Worm (Caenorhabditis elegans) whole organism, L2 larva: ENCODE measurements around the gene sqst-5.

Experiments used
- C34F6.9 ChIP-seq: fragments of 150-350 bp; optimal IDR thresholded peaks from 2 replicates; lab custom pipeline; 2014; ENCODE audit warnings: missing biosample characterization, missing genetic modification characterization
- F13H6.1 ChIP-seq: sonication (generic microtip); optimal IDR thresholded peaks from 2 replicates; lab custom pipeline; 2016; ENCODE audit warnings: missing genetic modification characterization, missing compliant biosample characterization
- R02D3.7 ChIP-seq: fragments of 150-350 bp; optimal IDR thresholded peaks from 2 replicates; lab custom pipeline; 2014; ENCODE audit warnings: missing biosample characterization, missing genetic modification characterization
- Y55F3AM.14 ChIP-seq: fragments of 200-800 bp; sonication (Bioruptor generic); optimal IDR thresholded peaks from 2 replicates; lab custom pipeline; 2018; ENCODE audit warnings: mild to moderate bottlenecking, missing genetic modification characterization, missing compliant biosample characterization
- ZK546.5 ChIP-seq: sonication (generic microtip); optimal IDR thresholded peaks from 2 replicates; lab custom pipeline; 2017; ENCODE audit warnings: missing biosample characterization, missing genetic modification characterization
- alr-1 ChIP-seq: fragments of 150-350 bp; optimal IDR thresholded peaks from 2 replicates; lab custom pipeline; 2014; ENCODE audit warnings: missing biosample characterization, missing genetic modification characterization
- aly-2 ChIP-seq: fragments of 150-350 bp; optimal IDR thresholded peaks from 2 replicates; lab custom pipeline; 2014; ENCODE audit warnings: missing biosample characterization, missing genetic modification characterization
- ama-1 ChIP-seq: fragments of 150-350 bp; optimal IDR thresholded peaks from 2 replicates; lab custom pipeline; 2018; ENCODE audit warnings: inconsistent platforms
- ceh-16 ChIP-seq: fragments of 150-350 bp; optimal IDR thresholded peaks from 2 replicates; lab custom pipeline; 2014; ENCODE audit warnings: missing biosample characterization, missing genetic modification characterization
- ceh-82 ChIP-seq: fragments of 150-350 bp; optimal IDR thresholded peaks from 2 replicates; lab custom pipeline; 2014; ENCODE audit warnings: missing biosample characterization, missing genetic modification characterization
- crh-2 ChIP-seq: sonication (generic microtip); optimal IDR thresholded peaks from 2 replicates; lab custom pipeline; 2017; ENCODE audit warnings: missing biosample characterization, missing genetic modification characterization
- dmd-4 ChIP-seq: sonication (generic microtip); optimal IDR thresholded peaks from 2 replicates; lab custom pipeline; 2017; ENCODE audit warnings: missing biosample characterization, missing genetic modification characterization
- egl-27 ChIP-seq: sonication (generic microtip); optimal IDR thresholded peaks from 3 replicates; lab custom pipeline; 2017; ENCODE audit warnings: missing biosample characterization, missing genetic modification reagents, missing genetic modification characterization
- elt-1 ChIP-seq: fragments of 150-350 bp; optimal IDR thresholded peaks from 2 replicates; lab custom pipeline; 2014; ENCODE audit warnings: missing biosample characterization, missing genetic modification characterization
- fos-1 ChIP-seq: fragments of 150-350 bp; optimal IDR thresholded peaks from 2 replicates; lab custom pipeline; 2014; ENCODE audit warnings: missing biosample characterization, missing genetic modification characterization
- gmeb-1 ChIP-seq: fragments of 150-350 bp; optimal IDR thresholded peaks from 2 replicates; lab custom pipeline; 2014; ENCODE audit warnings: missing biosample characterization, missing genetic modification characterization
- lin-11 ChIP-seq: fragments of 150-350 bp; sonication (generic microtip); optimal IDR thresholded peaks from 2 replicates; lab custom pipeline; 2014; ENCODE audit warnings: missing biosample characterization, missing genetic modification characterization, inconsistent platforms, mixed read lengths
- lin-13 ChIP-seq: fragments of 150-350 bp; optimal IDR thresholded peaks from 2 replicates; lab custom pipeline; 2014; ENCODE audit warnings: missing biosample characterization, missing genetic modification reagents, missing genetic modification characterization
- lin-39 ChIP-seq: fragments of 150-350 bp; optimal IDR thresholded peaks from 2 replicates; lab custom pipeline; 2014; ENCODE audit warnings: missing biosample characterization, missing genetic modification reagents, missing genetic modification characterization
- mab-5 ChIP-seq: fragments of 150-350 bp; optimal IDR thresholded peaks from 2 replicates; lab custom pipeline; 2014; ENCODE audit warnings: missing biosample characterization, missing genetic modification characterization
- mbf-1 ChIP-seq: sonication (generic microtip); optimal IDR thresholded peaks from 2 replicates; lab custom pipeline; 2017; ENCODE audit warnings: missing biosample characterization, missing genetic modification characterization
- mdl-1 ChIP-seq, 2 experiments: fragments of 150-350 bp in 1 of 2; sonication (generic microtip) in 1 of 2; optimal IDR thresholded peaks; 2 replicates each; lab custom pipeline; 2017; ENCODE audit warnings: missing biosample characterization in 2 of 2, missing genetic modification characterization in 2 of 2
- nhr-11 ChIP-seq: fragments of 150-350 bp; optimal IDR thresholded peaks from 2 replicates; lab custom pipeline; 2014; ENCODE audit warnings: missing biosample characterization, missing genetic modification characterization
- nhr-129 ChIP-seq: fragments of 150-350 bp; optimal IDR thresholded peaks from 2 replicates; lab custom pipeline; 2014; ENCODE audit warnings: missing biosample characterization, missing genetic modification characterization
- nhr-21 ChIP-seq: fragments of 150-350 bp; optimal IDR thresholded peaks from 2 replicates; lab custom pipeline; 2014; ENCODE audit warnings: missing biosample characterization, missing genetic modification characterization
- nhr-237 ChIP-seq: fragments of 150-350 bp; optimal IDR thresholded peaks from 2 replicates; lab custom pipeline; 2014; ENCODE audit warnings: missing biosample characterization, missing genetic modification characterization
- nhr-25 ChIP-seq: fragments of 150-350 bp; sonication (generic microtip); optimal IDR thresholded peaks from 3 replicates; lab custom pipeline; 2014; ENCODE audit warnings: missing biosample characterization, missing genetic modification characterization
- nhr-6 ChIP-seq: fragments of 150-350 bp; optimal IDR thresholded peaks from 2 replicates; lab custom pipeline; 2014; ENCODE audit warnings: missing biosample characterization, missing genetic modification characterization
- nhr-77 ChIP-seq: fragments of 150-350 bp; optimal IDR thresholded peaks from 2 replicates; lab custom pipeline; 2014; ENCODE audit warnings: missing biosample characterization, missing genetic modification characterization
- skn-1 ChIP-seq: sonication (generic microtip); optimal IDR thresholded peaks from 2 replicates; lab custom pipeline; 2017; ENCODE audit warnings: missing biosample characterization, missing genetic modification characterization
- sma-3 ChIP-seq: sonication (generic microtip); optimal IDR thresholded peaks from 2 replicates; lab custom pipeline; 2016; ENCODE audit warnings: missing genetic modification reagents, missing genetic modification characterization, missing compliant biosample characterization
- sma-9 ChIP-seq, 2 experiments: fragments of 150-350 bp in 1 of 2; sonication (generic microtip) in 1 of 2; optimal IDR thresholded peaks; 2 replicates each; lab custom pipeline; 2014 to 2016; ENCODE audit warnings: missing genetic modification characterization in 2 of 2, mild to moderate bottlenecking in 1 of 2, missing biosample characterization in 1 of 2, missing compliant biosample characterization in 1 of 2, missing genetic modification reagents in 1 of 2, moderate library complexity in 1 of 2
- snpc-4 ChIP-seq: fragments of 150-350 bp; optimal IDR thresholded peaks from 2 replicates; lab custom pipeline; 2014; ENCODE audit warnings: missing biosample characterization, missing genetic modification characterization
- unc-55 ChIP-seq: fragments of 150-350 bp; sonication (generic microtip); optimal IDR thresholded peaks from 3 replicates; lab custom pipeline; 2014; ENCODE audit warnings: missing biosample characterization, missing genetic modification reagents, missing genetic modification characterization
- unc-62 ChIP-seq: fragments of 150-350 bp; optimal IDR thresholded peaks from 2 replicates; lab custom pipeline; 2014; ENCODE audit warnings: missing biosample characterization, missing genetic modification reagents, missing genetic modification characterization
- ztf-1 ChIP-seq: fragments of 200-800 bp; sonication (Bioruptor generic); conservative IDR thresholded peaks from 2 replicates; pipeline ENCODE4 v1.3.6; 2022; ENCODE audit warnings: missing genetic modification characterization, missing compliant biosample characterization
- ztf-11 ChIP-seq: sonication (generic microtip); optimal IDR thresholded peaks from 2 replicates; lab custom pipeline; 2017; ENCODE audit warnings: missing biosample characterization, missing genetic modification characterization
- ztf-4 ChIP-seq: fragments of 150-350 bp; optimal IDR thresholded peaks from 2 replicates; lab custom pipeline; 2014; ENCODE audit warnings: missing biosample characterization, missing genetic modification characterization

sqst-5 gene

DNA sequence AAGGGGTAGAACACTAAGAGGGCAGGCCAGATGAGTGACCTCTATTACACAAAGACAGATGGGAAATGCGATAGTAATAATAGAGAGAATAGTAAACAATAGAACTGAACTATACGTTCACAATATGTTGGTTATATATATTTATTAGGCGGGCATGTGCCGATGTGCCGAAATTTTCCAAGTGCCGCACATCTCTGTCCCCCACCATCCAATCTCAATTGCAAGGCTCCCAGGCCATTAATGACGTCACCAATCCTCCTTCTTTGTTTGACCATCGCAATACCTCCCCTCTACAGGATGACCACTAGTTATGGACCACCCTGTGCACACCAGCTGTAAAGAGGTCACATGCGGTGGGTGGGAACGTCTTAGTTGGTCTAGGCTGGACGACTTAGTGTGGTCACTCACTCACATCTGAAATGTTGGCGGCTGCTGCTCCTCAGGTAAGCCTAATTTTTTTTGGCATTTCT is 31.7 kb upstream of the sqst-5 start, which contains the start of gene F40G9.6:
Gene F40G9.6, plus strand, starts transcription at position 420 of the 470 bp plus-strand sequence.
- TF ChIP-seq elt-1 (tag; lab: Kevin White, UChicago) (no peak), snpc-4 (tag; lab: Kevin White, UChicago) (no peak), nhr-11 (tag; lab: Kevin White, UChicago) (no peak), mbf-1 (no peak), aly-2 (no peak), unc-55 (no peak), ama-1 (lab: Kevin White, UChicago) (no peak), Y55F3AM.14 (GFP tag; lab: Kevin White, UChicago) (no peak), nhr-237 (tag; lab: Kevin White, UChicago) (no peak), nhr-25 (tag; lab: Kevin White, UChicago) (no peak), mdl-1 (tag; optimal IDR thresholded peaks at IDR 0.05; lab: Kevin White, UChicago) (no peak), lin-39 (no peak), ztf-1 (GFP tag; lab: Robert Waterston, UW) (no peak), mab-5 (tag; lab: Kevin White, UChicago) (no peak), C34F6.9 (tag; lab: Kevin White, UChicago) (no peak), ztf-11 (no peak)

DNA sequence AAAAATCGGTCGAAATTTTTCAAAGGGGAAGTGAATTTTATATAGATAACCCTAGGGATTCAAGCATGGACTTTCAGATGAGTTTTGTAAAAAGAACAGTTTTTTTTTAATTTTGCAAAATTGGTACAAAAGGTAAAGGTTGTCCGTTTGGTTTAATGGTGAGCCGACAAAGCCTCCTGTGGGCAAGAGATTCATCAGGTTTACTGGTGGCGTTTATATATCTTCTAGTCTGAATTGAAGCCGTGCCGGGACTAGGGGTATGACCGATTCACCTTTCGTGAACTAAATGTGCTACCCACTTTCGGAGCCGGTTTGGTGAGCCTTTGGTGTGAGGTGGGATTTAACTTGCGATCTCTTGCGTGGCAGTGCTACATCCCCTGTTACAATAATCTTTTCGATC is 30.7 kb upstream of the sqst-5 start:
- TF ChIP-seq gmeb-1 (tag; lab: Kevin White, UChicago) (no peak), lin-13 (GFP tag; lab: Kevin White, UChicago) (no peak), skn-1 (tag; lab: Kevin White, UChicago) (no peak), ZK546.5 (tag; lab: Kevin White, UChicago) (no peak), crh-2 (no peak), nhr-129 (tag; lab: Kevin White, UChicago) (no peak), ztf-1 (GFP tag; lab: Robert Waterston, UW) (no peak), nhr-25 (tag; lab: Kevin White, UChicago) (no peak), R02D3.7 (no peak), unc-55 (no peak), elt-1 (tag; lab: Kevin White, UChicago) (no peak), sma-9 (GFP tag; optimal IDR thresholded peaks at IDR 0.05; lab: Kevin White, UChicago) (no peak), sma-9 (tag; optimal IDR thresholded peaks at IDR 0.05; lab: Kevin White, UChicago) (no peak), nhr-21 (tag; lab: Kevin White, UChicago) (no peak)

DNA sequence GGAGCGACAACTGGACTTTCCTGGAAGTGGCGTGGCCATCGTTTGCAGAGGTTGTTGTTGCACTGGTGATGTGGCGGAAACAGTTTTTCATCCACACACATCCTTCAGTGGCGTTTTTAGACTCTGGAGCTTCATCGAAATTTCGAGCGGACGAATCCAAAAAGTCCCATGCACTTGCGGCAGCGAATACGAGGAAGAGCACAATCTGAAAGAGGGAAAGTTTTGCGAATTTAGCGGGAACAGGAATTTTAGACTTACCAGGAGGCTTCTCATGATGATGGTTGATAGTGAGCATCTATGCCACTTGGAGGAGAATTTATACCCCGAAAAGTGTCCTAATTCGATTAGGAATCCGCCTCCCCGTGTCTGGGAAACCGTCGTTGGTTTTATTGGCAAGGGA is 30.3 kb upstream of the sqst-5 start, which contains the start of gene F40G9.14:
Gene F40G9.14, minus strand, starts transcription at position 101 of the 400 bp plus-strand sequence.
- TF ChIP-seq elt-1 (tag; lab: Kevin White, UChicago) (no peak), ceh-16 (no peak), dmd-4 (no peak), lin-11 (no peak), nhr-77 (tag; lab: Kevin White, UChicago) (no peak), lin-39 (no peak), Y55F3AM.14 (GFP tag; lab: Kevin White, UChicago) (no peak), nhr-11 (tag; lab: Kevin White, UChicago) (no peak), F13H6.1 (tag; lab: Kevin White, UChicago) (no peak), mbf-1 (no peak), mdl-1 (tag; optimal IDR thresholded peaks at IDR 0.05; lab: Kevin White, UChicago) (no peak), egl-27 (no peak)

DNA sequence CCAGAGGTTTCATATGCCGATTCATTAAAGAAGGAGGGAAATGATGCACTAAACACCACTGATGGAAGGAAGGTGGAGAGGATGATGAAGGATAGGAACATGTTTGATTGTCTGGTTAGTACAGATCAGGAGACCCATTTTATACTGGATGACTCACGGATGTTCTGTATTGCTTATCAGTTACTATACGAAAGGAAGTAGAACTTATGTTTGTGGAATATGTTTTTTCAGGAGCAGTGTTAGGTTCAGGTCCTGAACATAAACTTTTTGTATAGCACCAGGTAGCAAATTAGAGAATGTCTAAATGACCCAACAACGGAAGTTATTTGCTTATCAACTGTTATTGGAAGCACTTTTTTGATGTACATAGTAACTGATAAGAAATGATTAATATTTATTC is 28.3 kb upstream of the sqst-5 start, which contains the start of gene clec-148:
Gene clec-148, minus strand, starts transcription at position 101 of the 400 bp plus-strand sequence.
- TF ChIP-seq fos-1 (tag; lab: Kevin White, UChicago) (peak; percentile 53), ztf-1 (GFP tag; lab: Robert Waterston, UW) (no peak), nhr-11 (tag; lab: Kevin White, UChicago) (no peak), R02D3.7 (no peak), gmeb-1 (tag; lab: Kevin White, UChicago) (no peak), ceh-82 (tag; lab: Kevin White, UChicago) (no peak), mbf-1 (no peak), nhr-21 (tag; lab: Kevin White, UChicago) (no peak)

DNA sequence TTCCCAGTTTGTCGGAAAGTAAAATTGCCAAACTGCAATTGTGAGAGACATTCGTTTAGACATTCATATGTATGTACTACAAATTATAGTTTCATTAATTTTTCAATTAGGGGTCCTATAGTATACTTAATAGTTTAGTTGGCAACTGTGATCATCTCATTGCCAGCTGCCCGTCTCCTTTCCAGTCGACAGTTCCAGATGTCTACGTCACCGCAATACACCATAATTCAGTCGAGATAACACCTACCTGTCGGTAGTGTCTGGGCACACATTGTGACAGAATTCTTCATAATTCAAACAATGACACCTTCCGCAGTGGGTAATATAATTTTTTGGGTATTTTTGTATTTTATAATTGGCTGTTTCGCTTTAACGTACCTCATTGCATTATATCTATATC is 26.1 kb upstream of the sqst-5 start, which contains the start of gene F40G9.19:
Gene F40G9.19, plus strand, starts transcription at position 301 of the 400 bp plus-strand sequence.
- TF ChIP-seq elt-1 (tag; lab: Kevin White, UChicago) = no peak
- TF ChIP-seq nhr-6 (tag; lab: Kevin White, UChicago) = no peak
- no peak for TF ChIP-seq gmeb-1 (tag; lab: Kevin White, UChicago)
- TF ChIP-seq ceh-16 = no peak
- TF ChIP-seq ztf-4 (tag; lab: Kevin White, UChicago) = no peak
- no peak for TF ChIP-seq lin-13 (GFP tag; lab: Kevin White, UChicago)
- no peak for TF ChIP-seq unc-55
- no peak for TF ChIP-seq snpc-4 (tag; lab: Kevin White, UChicago)
- TF ChIP-seq dmd-4 = no peak
- TF ChIP-seq unc-62 (GFP tag; lab: Kevin White, UChicago) = no peak
- no peak for TF ChIP-seq lin-39
- TF ChIP-seq ZK546.5 (tag; lab: Kevin White, UChicago) = no peak
- TF ChIP-seq alr-1 (tag; lab: Kevin White, UChicago) = no peak
- TF ChIP-seq nhr-129 (tag; lab: Kevin White, UChicago) = no peak
- no peak for TF ChIP-seq sma-3 (GFP tag; lab: Kevin White, UChicago)
- TF ChIP-seq F13H6.1 (tag; lab: Kevin White, UChicago) = no peak
